Worm (Caenorhabditis elegans) whole organism, L2 larva: ENCODE data around the gene F37A8.1.

ENCODE experiments used
- R02D3.7 ChIP-seq: fragments of 150-350 bp; optimal IDR thresholded peaks from 2 replicates; lab custom pipeline; 2014; ENCODE audit warnings: missing biosample characterization, missing genetic modification characterization
- aly-2 ChIP-seq: fragments of 150-350 bp; optimal IDR thresholded peaks from 2 replicates; lab custom pipeline; 2014; ENCODE audit warnings: missing biosample characterization, missing genetic modification characterization
- egl-27 ChIP-seq: sonication (generic microtip); optimal IDR thresholded peaks from 3 replicates; lab custom pipeline; 2017; ENCODE audit warnings: missing biosample characterization, missing genetic modification reagents, missing genetic modification characterization
- mab-5 ChIP-seq: fragments of 150-350 bp; optimal IDR thresholded peaks from 2 replicates; lab custom pipeline; 2014; ENCODE audit warnings: missing biosample characterization, missing genetic modification characterization
- nhr-12 ChIP-seq: fragments of 150-350 bp; optimal IDR thresholded peaks from 2 replicates; lab custom pipeline; 2014; ENCODE audit warnings: missing biosample characterization, missing genetic modification characterization
- nhr-23 ChIP-seq: fragments of 150-350 bp; optimal IDR thresholded peaks from 2 replicates; lab custom pipeline; 2014; ENCODE audit warnings: missing biosample characterization, missing genetic modification reagents, missing genetic modification characterization
- nhr-237 ChIP-seq: fragments of 150-350 bp; optimal IDR thresholded peaks from 2 replicates; lab custom pipeline; 2014; ENCODE audit warnings: missing biosample characterization, missing genetic modification characterization
- nhr-77 ChIP-seq: fragments of 150-350 bp; optimal IDR thresholded peaks from 2 replicates; lab custom pipeline; 2014; ENCODE audit warnings: missing biosample characterization, missing genetic modification characterization
- sma-3 ChIP-seq: sonication (generic microtip); optimal IDR thresholded peaks from 2 replicates; lab custom pipeline; 2016; ENCODE audit warnings: missing genetic modification reagents, missing genetic modification characterization, missing compliant biosample characterization
- snpc-4 ChIP-seq: fragments of 150-350 bp; optimal IDR thresholded peaks from 2 replicates; lab custom pipeline; 2014; ENCODE audit warnings: missing biosample characterization, missing genetic modification characterization
- unc-39 ChIP-seq: fragments of 150-350 bp; optimal IDR thresholded peaks from 2 replicates; lab custom pipeline; 2014; ENCODE audit warnings: missing biosample characterization, missing genetic modification characterization
- unc-62 ChIP-seq: fragments of 150-350 bp; optimal IDR thresholded peaks from 2 replicates; lab custom pipeline; 2014; ENCODE audit warnings: missing biosample characterization, missing genetic modification reagents, missing genetic modification characterization
- ztf-11 ChIP-seq: sonication (generic microtip); optimal IDR thresholded peaks from 2 replicates; lab custom pipeline; 2017; ENCODE audit warnings: missing biosample characterization, missing genetic modification characterization
- ztf-4 ChIP-seq: fragments of 150-350 bp; optimal IDR thresholded peaks from 2 replicates; lab custom pipeline; 2014; ENCODE audit warnings: missing biosample characterization, missing genetic modification characterization

DNA sequence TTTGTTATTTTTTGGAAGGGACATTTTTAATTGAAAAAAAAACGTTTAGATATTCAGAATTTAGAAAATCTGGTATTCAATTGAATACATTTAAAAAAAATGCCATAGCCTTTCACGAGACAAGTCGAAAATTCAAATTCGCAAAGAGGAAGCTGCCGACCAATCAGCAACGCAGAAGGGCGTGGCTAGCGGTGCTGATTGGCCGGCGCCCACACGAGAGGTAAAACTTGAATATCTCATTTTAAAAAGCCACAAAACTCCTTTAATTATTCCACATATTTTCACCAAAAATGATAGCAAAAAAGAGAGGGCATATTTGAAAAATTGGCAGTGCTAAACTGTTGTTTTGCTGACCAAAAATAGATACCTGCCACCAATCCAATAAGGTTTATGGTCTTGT is 46.3 kb downstream of the F37A8.1 start:
- TF ChIP-seq sma-3 (GFP tag; lab: Kevin White, UChicago) (no peak), nhr-77 (tag; lab: Kevin White, UChicago) (no peak), ztf-11 (tag; lab: Kevin White, UChicago) (no peak), snpc-4 (tag; lab: Kevin White, UChicago) (no peak), unc-62 (no peak), nhr-237 (tag; lab: Kevin White, UChicago) (no peak), aly-2 (tag; lab: Kevin White, UChicago) (no peak), nhr-12 (tag; lab: Kevin White, UChicago) (no peak), mab-5 (tag; lab: Kevin White, UChicago) (no peak), ztf-4 (tag; lab: Kevin White, UChicago) (no peak), unc-39 (no peak), nhr-23 (tag; lab: Kevin White, UChicago) (no peak), R02D3.7 (no peak), egl-27 (tag; lab: Kevin White, UChicago) (no peak)
